Worm (Caenorhabditis elegans) whole organism, L2 larva: ENCODE data around the gene pro-2.

Source experiments
- C34F6.9 ChIP-seq: fragments of 150-350 bp; optimal IDR thresholded peaks from 2 replicates; lab custom pipeline; 2014; ENCODE audit warnings: missing biosample characterization, missing genetic modification characterization
- F13H6.1 ChIP-seq: sonication (generic microtip); optimal IDR thresholded peaks from 2 replicates; lab custom pipeline; 2016; ENCODE audit warnings: missing genetic modification characterization, missing compliant biosample characterization
- R02D3.7 ChIP-seq: fragments of 150-350 bp; optimal IDR thresholded peaks from 2 replicates; lab custom pipeline; 2014; ENCODE audit warnings: missing biosample characterization, missing genetic modification characterization
- Y55F3AM.14 ChIP-seq: fragments of 200-800 bp; sonication (Bioruptor generic); optimal IDR thresholded peaks from 2 replicates; lab custom pipeline; 2018; ENCODE audit warnings: mild to moderate bottlenecking, missing genetic modification characterization, missing compliant biosample characterization
- ZK546.5 ChIP-seq: sonication (generic microtip); optimal IDR thresholded peaks from 2 replicates; lab custom pipeline; 2017; ENCODE audit warnings: missing biosample characterization, missing genetic modification characterization
- alr-1 ChIP-seq: fragments of 150-350 bp; optimal IDR thresholded peaks from 2 replicates; lab custom pipeline; 2014; ENCODE audit warnings: missing biosample characterization, missing genetic modification characterization
- aly-2 ChIP-seq: fragments of 150-350 bp; optimal IDR thresholded peaks from 2 replicates; lab custom pipeline; 2014; ENCODE audit warnings: missing biosample characterization, missing genetic modification characterization
- ama-1 ChIP-seq: fragments of 150-350 bp; optimal IDR thresholded peaks from 2 replicates; lab custom pipeline; 2018; ENCODE audit warnings: inconsistent platforms
- blmp-1 ChIP-seq: sonication (generic microtip); optimal IDR thresholded peaks from 2 replicates; lab custom pipeline; 2017; ENCODE audit warnings: missing genetic modification characterization, mild to moderate bottlenecking, missing compliant biosample characterization, antibody characterized with exemption, moderate library complexity; ENCODE audit not compliant: insufficient read depth
- ceh-16 ChIP-seq: fragments of 150-350 bp; optimal IDR thresholded peaks from 2 replicates; lab custom pipeline; 2014; ENCODE audit warnings: missing biosample characterization, missing genetic modification characterization
- ceh-82 ChIP-seq: fragments of 150-350 bp; optimal IDR thresholded peaks from 2 replicates; lab custom pipeline; 2014; ENCODE audit warnings: missing biosample characterization, missing genetic modification characterization
- crh-2 ChIP-seq: sonication (generic microtip); optimal IDR thresholded peaks from 2 replicates; lab custom pipeline; 2017; ENCODE audit warnings: missing biosample characterization, missing genetic modification characterization
- dmd-4 ChIP-seq: sonication (generic microtip); optimal IDR thresholded peaks from 2 replicates; lab custom pipeline; 2017; ENCODE audit warnings: missing biosample characterization, missing genetic modification characterization
- egl-27 ChIP-seq: sonication (generic microtip); optimal IDR thresholded peaks from 3 replicates; lab custom pipeline; 2017; ENCODE audit warnings: missing biosample characterization, missing genetic modification reagents, missing genetic modification characterization
- elt-1 ChIP-seq: fragments of 150-350 bp; optimal IDR thresholded peaks from 2 replicates; lab custom pipeline; 2014; ENCODE audit warnings: missing biosample characterization, missing genetic modification characterization
- elt-3 ChIP-seq: sonication (generic microtip); optimal IDR thresholded peaks from 2 replicates; lab custom pipeline; 2017; ENCODE audit warnings: missing biosample characterization, missing genetic modification characterization
- fos-1 ChIP-seq: fragments of 150-350 bp; optimal IDR thresholded peaks from 2 replicates; lab custom pipeline; 2014; ENCODE audit warnings: missing biosample characterization, missing genetic modification characterization
- gmeb-1 ChIP-seq: fragments of 150-350 bp; optimal IDR thresholded peaks from 2 replicates; lab custom pipeline; 2014; ENCODE audit warnings: missing biosample characterization, missing genetic modification characterization
- lin-11 ChIP-seq: fragments of 150-350 bp; sonication (generic microtip); optimal IDR thresholded peaks from 2 replicates; lab custom pipeline; 2014; ENCODE audit warnings: missing biosample characterization, missing genetic modification characterization, inconsistent platforms, mixed read lengths
- lin-13 ChIP-seq: fragments of 150-350 bp; optimal IDR thresholded peaks from 2 replicates; lab custom pipeline; 2014; ENCODE audit warnings: missing biosample characterization, missing genetic modification reagents, missing genetic modification characterization
- lin-39 ChIP-seq: fragments of 150-350 bp; optimal IDR thresholded peaks from 2 replicates; lab custom pipeline; 2014; ENCODE audit warnings: missing biosample characterization, missing genetic modification reagents, missing genetic modification characterization
- lsy-2 ChIP-seq, 2 experiments: fragments of 150-350 bp in 1 of 2; sonication (generic microtip) in 1 of 2; optimal IDR thresholded peaks; 2 replicates each; lab custom pipeline; 2014 to 2017; ENCODE audit warnings: missing biosample characterization in 2 of 2, missing genetic modification characterization in 2 of 2
- mab-5 ChIP-seq: fragments of 150-350 bp; optimal IDR thresholded peaks from 2 replicates; lab custom pipeline; 2014; ENCODE audit warnings: missing biosample characterization, missing genetic modification characterization
- mbf-1 ChIP-seq: sonication (generic microtip); optimal IDR thresholded peaks from 2 replicates; lab custom pipeline; 2017; ENCODE audit warnings: missing biosample characterization, missing genetic modification characterization
- nhr-10 ChIP-seq: sonication (generic microtip); optimal IDR thresholded peaks from 2 replicates; lab custom pipeline; 2017; ENCODE audit warnings: missing biosample characterization, missing genetic modification characterization
- nhr-11 ChIP-seq: fragments of 150-350 bp; optimal IDR thresholded peaks from 2 replicates; lab custom pipeline; 2014; ENCODE audit warnings: missing biosample characterization, missing genetic modification characterization
- nhr-12 ChIP-seq: fragments of 150-350 bp; optimal IDR thresholded peaks from 2 replicates; lab custom pipeline; 2014; ENCODE audit warnings: missing biosample characterization, missing genetic modification characterization
- nhr-129 ChIP-seq: fragments of 150-350 bp; optimal IDR thresholded peaks from 2 replicates; lab custom pipeline; 2014; ENCODE audit warnings: missing biosample characterization, missing genetic modification characterization
- nhr-21 ChIP-seq: fragments of 150-350 bp; optimal IDR thresholded peaks from 2 replicates; lab custom pipeline; 2014; ENCODE audit warnings: missing biosample characterization, missing genetic modification characterization
- nhr-23 ChIP-seq: fragments of 150-350 bp; optimal IDR thresholded peaks from 2 replicates; lab custom pipeline; 2014; ENCODE audit warnings: missing biosample characterization, missing genetic modification reagents, missing genetic modification characterization
- nhr-237 ChIP-seq: fragments of 150-350 bp; optimal IDR thresholded peaks from 2 replicates; lab custom pipeline; 2014; ENCODE audit warnings: missing biosample characterization, missing genetic modification characterization
- nhr-25 ChIP-seq: fragments of 150-350 bp; sonication (generic microtip); optimal IDR thresholded peaks from 3 replicates; lab custom pipeline; 2014; ENCODE audit warnings: missing biosample characterization, missing genetic modification characterization
- nhr-6 ChIP-seq: fragments of 150-350 bp; optimal IDR thresholded peaks from 2 replicates; lab custom pipeline; 2014; ENCODE audit warnings: missing biosample characterization, missing genetic modification characterization
- nhr-77 ChIP-seq: fragments of 150-350 bp; optimal IDR thresholded peaks from 2 replicates; lab custom pipeline; 2014; ENCODE audit warnings: missing biosample characterization, missing genetic modification characterization
- peb-1 ChIP-seq: fragments of 150-350 bp; optimal IDR thresholded peaks from 2 replicates; lab custom pipeline; 2014; ENCODE audit warnings: missing biosample characterization, missing genetic modification characterization
- sem-4 ChIP-seq: fragments of 150-350 bp; optimal IDR thresholded peaks from 2 replicates; lab custom pipeline; 2014; ENCODE audit warnings: missing biosample characterization, missing genetic modification reagents, missing genetic modification characterization
- skn-1 ChIP-seq: sonication (generic microtip); optimal IDR thresholded peaks from 2 replicates; lab custom pipeline; 2017; ENCODE audit warnings: missing biosample characterization, missing genetic modification characterization
- sma-3 ChIP-seq: sonication (generic microtip); optimal IDR thresholded peaks from 2 replicates; lab custom pipeline; 2016; ENCODE audit warnings: missing genetic modification reagents, missing genetic modification characterization, missing compliant biosample characterization
- sma-9 ChIP-seq, 2 experiments: fragments of 150-350 bp in 1 of 2; sonication (generic microtip) in 1 of 2; optimal IDR thresholded peaks; 2 replicates each; lab custom pipeline; 2014 to 2016; ENCODE audit warnings: missing genetic modification characterization in 2 of 2, mild to moderate bottlenecking in 1 of 2, missing biosample characterization in 1 of 2, missing compliant biosample characterization in 1 of 2, missing genetic modification reagents in 1 of 2, moderate library complexity in 1 of 2
- snpc-4 ChIP-seq: fragments of 150-350 bp; optimal IDR thresholded peaks from 2 replicates; lab custom pipeline; 2014; ENCODE audit warnings: missing biosample characterization, missing genetic modification characterization
- unc-39 ChIP-seq: fragments of 150-350 bp; optimal IDR thresholded peaks from 2 replicates; lab custom pipeline; 2014; ENCODE audit warnings: missing biosample characterization, missing genetic modification characterization
- unc-55 ChIP-seq: fragments of 150-350 bp; sonication (generic microtip); optimal IDR thresholded peaks from 3 replicates; lab custom pipeline; 2014; ENCODE audit warnings: missing biosample characterization, missing genetic modification reagents, missing genetic modification characterization
- unc-62 ChIP-seq: fragments of 150-350 bp; optimal IDR thresholded peaks from 2 replicates; lab custom pipeline; 2014; ENCODE audit warnings: missing biosample characterization, missing genetic modification reagents, missing genetic modification characterization
- zag-1 ChIP-seq: fragments of 150-350 bp; optimal IDR thresholded peaks from 2 replicates; lab custom pipeline; 2014; ENCODE audit warnings: missing biosample characterization, missing genetic modification characterization
- ztf-1 ChIP-seq: fragments of 200-800 bp; sonication (Bioruptor generic); conservative IDR thresholded peaks from 2 replicates; pipeline ENCODE4 v1.3.6; 2022; ENCODE audit warnings: missing genetic modification characterization, missing compliant biosample characterization
- ztf-11 ChIP-seq: sonication (generic microtip); optimal IDR thresholded peaks from 2 replicates; lab custom pipeline; 2017; ENCODE audit warnings: missing biosample characterization, missing genetic modification characterization
- ztf-4 ChIP-seq: fragments of 150-350 bp; optimal IDR thresholded peaks from 2 replicates; lab custom pipeline; 2014; ENCODE audit warnings: missing biosample characterization, missing genetic modification characterization

pro-2 gene

ce11 chrII:10302646-10303045, 42.3 kb downstream of the pro-2 start, which contains the start of gene clpp-1:
clpp-1 (minus strand) TSS chrII:10302842.
- peak in 1 of 2 experiments; percentile 29 for TF ChIP-seq lsy-2 (tag; optimal IDR thresholded peaks at IDR 0.05; lab: Kevin White, UChicago)
- no peak for TF ChIP-seq elt-3 (tag; lab: Kevin White, UChicago)
- TF ChIP-seq crh-2 = peak; percentile 5
- TF ChIP-seq unc-39 (tag; lab: Kevin White, UChicago) = no peak
- no peak for TF ChIP-seq nhr-21 (tag; lab: Kevin White, UChicago)
- peak; percentile 23 for TF ChIP-seq sma-9 (GFP tag; optimal IDR thresholded peaks at IDR 0.05; lab: Kevin White, UChicago)
- TF ChIP-seq sma-9 (tag; optimal IDR thresholded peaks at IDR 0.05; lab: Kevin White, UChicago) = no peak
- TF ChIP-seq Y55F3AM.14 (GFP tag; lab: Kevin White, UChicago) = no peak
- peak; percentile 58 for TF ChIP-seq ama-1
- peak; percentile 43 for TF ChIP-seq gmeb-1 (tag; lab: Kevin White, UChicago)
- peak; percentile 36 for TF ChIP-seq nhr-129 (tag; lab: Kevin White, UChicago)
- TF ChIP-seq nhr-12 (tag; lab: Kevin White, UChicago) = no peak
- TF ChIP-seq unc-62 (GFP tag; lab: Kevin White, UChicago) = no peak
- TF ChIP-seq snpc-4 = no peak
- no peak for TF ChIP-seq ceh-16 (tag; lab: Kevin White, UChicago)
- TF ChIP-seq nhr-77 (tag; lab: Kevin White, UChicago) = no peak
- TF ChIP-seq, all 48 proteins: peak for 6

ce11 chrII:10300954-10301353, 44.0 kb downstream of the pro-2 start, which contains the start of gene mdt-22:
mdt-22 (plus strand) TSS chrII:10301216.
- no peak for TF ChIP-seq aly-2 (tag; lab: Kevin White, UChicago)
- peak; percentile 82 for TF ChIP-seq nhr-129 (tag; lab: Kevin White, UChicago)
- TF ChIP-seq F13H6.1 (tag; lab: Kevin White, UChicago) = peak; percentile 78
- TF ChIP-seq nhr-10 = no peak
- TF ChIP-seq sma-3 (GFP tag; lab: Kevin White, UChicago) = peak; percentile 62
- peak; percentile 46 for TF ChIP-seq egl-27
- peak; percentile 2 for TF ChIP-seq ZK546.5 (tag; lab: Kevin White, UChicago)
- TF ChIP-seq ceh-82 (tag; lab: Kevin White, UChicago) = no peak
- TF ChIP-seq fos-1 = peak; percentile 52
- no peak for TF ChIP-seq lin-39
- peak; percentile 77 for TF ChIP-seq lin-13 (GFP tag; lab: Kevin White, UChicago)
- TF ChIP-seq alr-1 (tag; lab: Kevin White, UChicago) = no peak
- TF ChIP-seq nhr-25 (tag; lab: Kevin White, UChicago) = peak; percentile 27
- no peak for TF ChIP-seq ztf-11 (tag; lab: Kevin White, UChicago)
- TF ChIP-seq Y55F3AM.14 (GFP tag; lab: Kevin White, UChicago) = peak; percentile 4
- peak; percentile 81 for TF ChIP-seq lin-11 (tag; lab: Kevin White, UChicago)
- TF ChIP-seq nhr-11 (tag; lab: Kevin White, UChicago) = no peak
- TF ChIP-seq unc-55 (GFP tag; lab: Kevin White, UChicago) = peak; percentile 91
- TF ChIP-seq nhr-6 (tag; lab: Kevin White, UChicago) = peak; percentile 55
- no peak for TF ChIP-seq mab-5 (tag; lab: Kevin White, UChicago)
- TF ChIP-seq mbf-1 (tag; lab: Kevin White, UChicago) = no peak
- TF ChIP-seq ceh-16 (tag; lab: Kevin White, UChicago) = no peak
- no peak for TF ChIP-seq nhr-23 (tag; lab: Kevin White, UChicago)
- TF ChIP-seq R02D3.7 = peak; percentile 26
- peak; percentile 74 for TF ChIP-seq sma-9 (GFP tag; optimal IDR thresholded peaks at IDR 0.05; lab: Kevin White, UChicago)
- no peak for TF ChIP-seq sma-9 (tag; optimal IDR thresholded peaks at IDR 0.05; lab: Kevin White, UChicago)
- TF ChIP-seq gmeb-1 (tag; lab: Kevin White, UChicago) = peak; percentile 94
- TF ChIP-seq skn-1 (tag; lab: Kevin White, UChicago) = no peak
- TF ChIP-seq nhr-21 (tag; lab: Kevin White, UChicago) = peak; percentile 46
- peak; percentile 79 to 84 for TF ChIP-seq lsy-2 (tag; optimal IDR thresholded peaks at IDR 0.05; lab: Kevin White, UChicago)
- TF ChIP-seq C34F6.9 (tag; lab: Kevin White, UChicago) = peak; percentile 84
- TF ChIP-seq ztf-4 (tag; lab: Kevin White, UChicago) = no peak
- TF ChIP-seq elt-3 (tag; lab: Kevin White, UChicago) = no peak
- no peak for TF ChIP-seq elt-1 (tag; lab: Kevin White, UChicago)
- TF ChIP-seq zag-1 (tag; lab: Kevin White, UChicago) = peak; percentile 33
- no peak for TF ChIP-seq nhr-77 (tag; lab: Kevin White, UChicago)
- no peak for TF ChIP-seq ztf-1
- TF ChIP-seq crh-2 = peak; percentile 74
- TF ChIP-seq unc-39 (tag; lab: Kevin White, UChicago) = no peak
- TF ChIP-seq sem-4 (tag; lab: Kevin White, UChicago) = no peak
- peak; percentile 45 for TF ChIP-seq snpc-4
- TF ChIP-seq nhr-12 (tag; lab: Kevin White, UChicago) = no peak
- no peak for TF ChIP-seq peb-1 (tag; lab: Kevin White, UChicago)
- no peak for TF ChIP-seq blmp-1 (tag; lab: Kevin White, UChicago)
- TF ChIP-seq nhr-237 = no peak
- no peak for TF ChIP-seq dmd-4 (tag; lab: Kevin White, UChicago)
- TF ChIP-seq ama-1 = no peak
- TF ChIP-seq, all 48 proteins: peak for 21
